Worm (Caenorhabditis elegans) whole organism, L4 larva: Measurements from ENCODE around the gene srt-15.

Experiments used
- aha-1 ChIP-seq: fragments of 150-350 bp; peaks from one replicate; lab custom pipeline; 2014; ENCODE audit warnings: missing biosample characterization, missing genetic modification characterization
- ceh-44 ChIP-seq: fragments of 200-800 bp; sonication (Bioruptor generic); IDR thresholded peaks from 2 replicates; pipeline ENCODE4 v1.3.6; 2022; ENCODE audit warnings: missing genetic modification reagents, missing genetic modification characterization, missing compliant biosample characterization
- dmd-6 ChIP-seq: fragments of 200-800 bp; sonication (Bioruptor generic); IDR thresholded peaks from 2 replicates; pipeline ENCODE4 v1.3.6; 2022; ENCODE audit warnings: missing genetic modification reagents, missing genetic modification characterization, missing compliant biosample characterization
- dmd-8 ChIP-seq: fragments of 200-800 bp; sonication (Bioruptor generic); IDR thresholded peaks from 2 replicates; pipeline ENCODE4 v1.3.6; 2022; ENCODE audit warnings: missing genetic modification characterization, missing compliant biosample characterization
- egl-43 ChIP-seq: fragments of 200-800 bp; sonication (Bioruptor generic); IDR thresholded peaks from 2 replicates; pipeline ENCODE4 v1.3.6; 2022; ENCODE audit warnings: missing genetic modification reagents, missing genetic modification characterization, missing compliant biosample characterization
- fos-1 ChIP-seq: fragments of 150-350 bp; optimal IDR thresholded peaks from 2 replicates; lab custom pipeline; 2014; ENCODE audit warnings: missing biosample characterization, missing genetic modification characterization
- hlh-11 ChIP-seq: fragments of 200-800 bp; sonication (Bioruptor generic); optimal IDR thresholded peaks from 2 replicates; lab custom pipeline; 2018; ENCODE audit warnings: mild to moderate bottlenecking, missing genetic modification characterization, missing compliant biosample characterization
- lsy-2 ChIP-seq, 2 experiments: fragments of 150-350 bp in 1 of 2; sonication (generic microtip) in 1 of 2; optimal IDR thresholded peaks; 2 replicates each; lab custom pipeline; 2014 to 2017; ENCODE audit warnings: missing biosample characterization in 2 of 2, missing genetic modification characterization in 2 of 2
- nhr-28 ChIP-seq: fragments of 150-350 bp; optimal IDR thresholded peaks from 2 replicates; lab custom pipeline; 2014; ENCODE audit warnings: missing biosample characterization, missing genetic modification characterization
- nhr-48 ChIP-seq: sonication (generic microtip); optimal IDR thresholded peaks from 2 replicates; lab custom pipeline; 2016; ENCODE audit warnings: mild to moderate bottlenecking, missing genetic modification characterization, missing compliant biosample characterization
- set-16 ChIP-seq: fragments of 200-800 bp; sonication (Bioruptor generic); IDR thresholded peaks from 2 replicates; pipeline ENCODE4 v1.3.6; 2022; ENCODE audit warnings: missing genetic modification reagents, missing genetic modification characterization, missing compliant biosample characterization
- unc-62 ChIP-seq, 3 experiments: fragments of 150-350 bp in 1 of 3; sonication (generic microtip); optimal IDR thresholded peaks in 2 of 3; peaks in 1 of 3; 1 replicate in 1 of 3; 2 replicates in 2 of 3; lab custom pipeline; 2014 to 2017; ENCODE audit warnings: missing biosample characterization in 3 of 3, missing genetic modification characterization in 3 of 3, missing genetic modification reagents in 3 of 3, missing genotype in 1 of 3
- ztf-11 ChIP-seq: fragments of 150-350 bp; optimal IDR thresholded peaks from 2 replicates; lab custom pipeline; 2014; ENCODE audit warnings: missing biosample characterization, missing genetic modification characterization
- ztf-7 ChIP-seq: fragments of 150-350 bp; optimal IDR thresholded peaks from 2 replicates; lab custom pipeline; 2014; ENCODE audit warnings: missing biosample characterization, missing genetic modification characterization

Gene srt-15

DNA sequence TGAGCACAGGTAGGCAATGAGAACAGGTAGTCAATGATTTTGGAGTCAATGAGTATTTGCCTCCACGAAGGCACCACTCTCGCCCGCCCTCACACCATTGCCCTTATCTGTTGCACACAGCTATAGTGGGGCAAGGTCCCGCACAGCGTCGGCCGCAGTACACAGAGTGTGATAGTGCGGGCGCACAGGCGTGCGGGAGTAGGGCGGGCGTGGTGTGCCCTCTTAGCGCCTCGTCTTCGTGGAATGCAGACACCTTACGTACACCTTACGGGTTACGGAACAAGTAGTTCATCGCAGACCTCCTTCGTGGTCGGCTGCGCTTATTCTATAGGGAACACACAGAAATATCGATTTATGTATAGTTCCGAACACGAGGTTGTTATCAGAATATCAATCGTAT lies 44.0 kb downstream of the srt-15 start:
- no peak for TF ChIP-seq fos-1
- TF ChIP-seq set-16 (GFP tag; lab: Robert Waterston, UW): peak; percentile 54
- 0 out of 2 replicates have a peak, but pooled peaks have one; percentile 11 for TF ChIP-seq ceh-44 (GFP tag; lab: Robert Waterston, UW)
- TF ChIP-seq dmd-8 (GFP tag; lab: Robert Waterston, UW): 0 out of 2 replicates have a peak, but pooled peaks have one; percentile 30
- TF ChIP-seq, all 104 proteins: peak for 3

DNA sequence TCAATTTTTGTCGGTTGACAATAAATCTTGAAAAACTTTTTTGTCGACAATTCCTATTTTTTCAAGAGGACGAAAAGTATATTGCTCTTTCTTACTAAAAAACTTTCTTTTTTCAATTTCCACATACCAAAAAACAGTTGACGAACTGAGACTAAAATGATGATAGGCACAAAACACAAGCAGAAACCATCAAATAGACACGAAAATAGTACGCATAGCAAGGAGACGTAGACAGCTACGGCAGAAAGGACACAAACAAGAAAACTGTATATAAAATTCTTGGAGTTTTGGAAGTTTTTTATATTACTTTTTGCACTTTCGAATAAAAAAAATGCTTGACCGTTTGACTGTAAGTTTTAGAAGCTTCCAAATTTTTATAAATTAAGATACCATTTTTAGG lies 47.8 kb downstream of the srt-15 start, which contains the start of gene K12D9.1:
TSS of gene K12D9.1 (plus strand) at position 301 of the 400 bp plus-strand sequence.
- no peak for TF ChIP-seq hlh-11 (tag; lab: Kevin White, UChicago)
- no peak for TF ChIP-seq lsy-2 (tag; optimal IDR thresholded peaks at IDR 0.05; lab: Kevin White, UChicago)
- peak; percentile 39 for TF ChIP-seq nhr-28

DNA sequence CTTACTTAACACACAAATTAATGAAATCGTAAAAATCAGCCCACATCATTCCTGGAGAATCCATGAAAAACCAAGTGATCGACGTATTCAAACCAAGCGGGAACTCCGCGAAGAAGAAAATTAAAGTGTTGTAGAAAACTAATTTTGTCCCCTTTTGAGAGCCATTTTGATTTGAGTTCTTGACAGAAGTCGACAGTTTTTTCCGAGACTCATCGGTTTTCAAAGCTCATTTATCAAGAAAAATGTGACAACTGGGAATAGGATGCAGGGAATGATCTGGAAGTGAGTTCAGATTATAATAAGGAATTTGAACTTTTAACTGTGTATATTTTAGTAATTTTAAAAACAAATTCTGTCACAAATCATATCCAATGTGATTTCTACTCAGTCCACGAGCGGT lies 50.6 kb downstream of the srt-15 start, which contains the start of gene srw-135:
TSS of gene srw-135 (minus strand) at position 101 of the 400 bp plus-strand sequence.
- TF ChIP-seq egl-43 (GFP tag; lab: Robert Waterston, UW): no peak
- TF ChIP-seq nhr-28: no peak
- TF ChIP-seq unc-62 (GFP tag; optimal IDR thresholded peaks at IDR 0.05 in 1 of 2; lab: Kevin White, UChicago): peak in 1 of 2 experiments; percentile 20
- TF ChIP-seq unc-62 (tag; optimal IDR thresholded peaks at IDR 0.05; lab: Kevin White, UChicago): no peak
- TF ChIP-seq nhr-48 (tag; lab: Kevin White, UChicago): no peak
- peak; percentile 44 for TF ChIP-seq aha-1
- no peak for TF ChIP-seq ztf-7
- no peak for TF ChIP-seq ztf-11 (tag; lab: Kevin White, UChicago)

DNA sequence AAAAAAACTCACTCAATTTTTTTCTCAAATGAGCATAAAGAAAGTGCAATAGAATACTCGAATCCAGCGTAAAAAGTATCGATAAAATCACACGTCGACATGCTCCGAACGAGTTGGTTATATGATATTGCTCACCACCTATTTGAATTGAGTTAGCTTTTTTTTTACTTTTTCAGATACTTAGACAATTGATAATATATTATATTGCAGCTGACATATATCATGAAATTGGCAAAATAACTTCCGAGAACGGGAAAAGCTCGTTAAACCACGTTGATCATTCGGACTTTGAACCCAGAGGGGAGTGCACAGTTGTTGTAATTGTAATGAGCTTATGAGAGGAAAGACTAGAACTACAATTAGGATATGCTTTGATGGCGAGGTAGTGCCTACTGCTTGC lies 51.5 kb downstream of the srt-15 start, which contains the start of gene srw-136:
TSS of gene srw-136 (minus strand) at position 101 of the 400 bp plus-strand sequence.
- TF ChIP-seq unc-62 (GFP tag; optimal IDR thresholded peaks at IDR 0.05 in 1 of 2; lab: Kevin White, UChicago) (peak in 1 of 2 experiments; percentile 41), unc-62 (tag; optimal IDR thresholded peaks at IDR 0.05; lab: Kevin White, UChicago) (no peak), dmd-6 (GFP tag; lab: Robert Waterston, UW) (no peak)
